Worm (Caenorhabditis elegans): ENCODE data around the gene B0410.3.

ce11 chrX:2857070-2857825, 34.0 kb downstream of the B0410.3 start, which contains the start of gene tra-4:
- TF ChIP-seq ref-1 (GFP tag; conservative IDR thresholded peaks at IDR 0.05): no peak
- no peak for TF ChIP-seq ztf-23 (GFP tag; IDR thresholded peaks at IDR 0.05)
- no peak for TF ChIP-seq flt-1 (GFP tag; IDR thresholded peaks at IDR 0.05)
- no peak for TF ChIP-seq klf-2 (GFP tag; conservative IDR thresholded peaks at IDR 0.05)
- TF ChIP-seq cog-1 (tag; optimal IDR thresholded peaks at IDR 0.05): no peak
- no peak for TF ChIP-seq ztf-29 (GFP tag; IDR thresholded peaks at IDR 0.05)

Measured in whole organism, midembryonic.